Worm (Caenorhabditis elegans): ENCODE results near the gene F41C6.7.

ce11 chrX:6875273-6875672 lies 9.8 kb downstream of the F41C6.7 start:
- TF ChIP-seq daf-12 (tag; optimal IDR thresholded peaks at IDR 0.05) (no peak), zag-1 (tag; optimal IDR thresholded peaks at IDR 0.05) (no peak), ama-1 (optimal IDR thresholded peaks at IDR 0.05) (no peak)

Measured in whole organism, L4 larva.